Worm (Caenorhabditis elegans): ENCODE data around the gene oxi-1.
A peak's percentile ranks its signal among the peaks of the same experiment; 100 is the strongest.

The oxi-1 gene

DNA sequence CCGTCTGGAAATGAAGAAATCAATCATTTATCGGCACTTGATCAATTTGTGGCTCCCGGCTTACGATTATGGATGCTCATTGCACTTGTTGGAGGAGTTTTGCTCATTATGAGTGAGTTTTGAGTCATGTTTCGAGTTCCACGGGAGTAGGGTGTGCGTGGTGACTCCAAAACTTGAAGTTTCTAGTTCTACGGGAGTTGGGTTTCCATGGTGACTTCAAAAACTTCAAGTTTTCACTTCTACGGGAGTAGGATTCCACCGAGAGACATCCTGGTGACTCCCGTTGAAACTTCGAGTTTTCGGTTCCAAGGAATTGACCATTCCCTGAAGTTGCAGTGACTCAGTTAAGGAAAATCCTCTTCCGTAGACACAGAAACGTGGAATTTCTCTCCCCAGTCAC, 1.3 kb upstream of the oxi-1 start:
- TF ChIP-seq aly-1 (tag; optimal IDR thresholded peaks at IDR 0.05) = no peak
- TF ChIP-seq B0310.2 (tag; optimal IDR thresholded peaks at IDR 0.05) = peak; percentile 62
- no peak for TF ChIP-seq tra-4 (tag; optimal IDR thresholded peaks at IDR 0.05)
- TF ChIP-seq pes-1 (GFP tag; IDR thresholded peaks at IDR 0.05) = peak; percentile 80
- peak; percentile 12 for TF ChIP-seq ets-7 (tag; optimal IDR thresholded peaks at IDR 0.05)
- peak; percentile 33 for TF ChIP-seq hnd-1 (tag; optimal IDR thresholded peaks at IDR 0.05)
- TF ChIP-seq tbx-37 (GFP tag; conservative IDR thresholded peaks at IDR 0.05) = peak; percentile 60; the same call in 1 of the 2 replicates
- peak; percentile 59 for TF ChIP-seq ceh-13 (GFP tag; optimal IDR thresholded peaks at IDR 0.05)
- 0 out of 2 replicates have a peak, but pooled peaks have one; percentile 38 for TF ChIP-seq tbx-11 (GFP tag; IDR thresholded peaks at IDR 0.05)
- no peak for TF ChIP-seq hmbx-1 (tag; optimal IDR thresholded peaks at IDR 0.05)
- TF ChIP-seq ceh-36 (tag; optimal IDR thresholded peaks at IDR 0.05) = no peak
- no peak for TF ChIP-seq scrt-1 (GFP tag; IDR thresholded peaks at IDR 0.05)
- 0 out of 2 replicates have a peak, but pooled peaks have one; percentile 46 for TF ChIP-seq sea-1 (GFP tag; conservative IDR thresholded peaks at IDR 0.05)
- no peak for TF ChIP-seq ama-1 (optimal IDR thresholded peaks at IDR 0.05)
- no peak for TF ChIP-seq flt-1 (GFP tag; IDR thresholded peaks at IDR 0.05)
- TF ChIP-seq F13C5.2 (tag; optimal IDR thresholded peaks at IDR 0.05) = no peak
- no peak for TF ChIP-seq hmg-4 (GFP tag; optimal IDR thresholded peaks at IDR 0.05)

DNA sequence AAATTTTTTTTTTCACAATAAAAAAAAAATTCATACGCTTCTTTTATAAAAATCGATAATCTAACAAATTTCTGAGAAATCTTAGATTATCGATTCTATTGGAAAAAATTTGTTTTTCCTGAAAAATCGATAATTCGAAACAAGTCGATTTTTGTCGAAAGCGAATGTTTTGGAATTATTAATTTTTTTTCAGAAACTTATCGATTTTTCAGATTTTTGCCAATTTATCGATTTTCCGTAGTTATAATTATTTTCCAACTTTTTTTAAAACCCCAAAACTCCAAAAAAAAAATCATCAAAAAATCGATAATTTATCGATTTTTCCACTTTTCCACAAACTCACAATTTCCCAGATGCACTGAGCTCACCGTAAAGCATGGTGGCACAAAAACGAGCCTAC, 3.3 kb downstream of the oxi-1 start:
- TF ChIP-seq ets-7 (tag; optimal IDR thresholded peaks at IDR 0.05) = no peak
- no peak for TF ChIP-seq aly-1 (tag; optimal IDR thresholded peaks at IDR 0.05)
- TF ChIP-seq ceh-36 (tag; optimal IDR thresholded peaks at IDR 0.05) = no peak
- TF ChIP-seq ama-1 (optimal IDR thresholded peaks at IDR 0.05) = no peak
- TF ChIP-seq F13C5.2 (tag; optimal IDR thresholded peaks at IDR 0.05) = no peak
- TF ChIP-seq tbx-11 (GFP tag; IDR thresholded peaks at IDR 0.05) = no peak
- TF ChIP-seq hmbx-1 (tag; optimal IDR thresholded peaks at IDR 0.05) = no peak
- no peak for TF ChIP-seq hnd-1 (tag; optimal IDR thresholded peaks at IDR 0.05)
- no peak for TF ChIP-seq tra-4 (tag; optimal IDR thresholded peaks at IDR 0.05)
- TF ChIP-seq sea-1 (GFP tag; conservative IDR thresholded peaks at IDR 0.05) = no peak
- no peak for TF ChIP-seq ceh-13 (GFP tag; optimal IDR thresholded peaks at IDR 0.05)
- no peak for TF ChIP-seq scrt-1 (GFP tag; IDR thresholded peaks at IDR 0.05)
- TF ChIP-seq hmg-4 (GFP tag; optimal IDR thresholded peaks at IDR 0.05) = no peak
- no peak for TF ChIP-seq pes-1 (GFP tag; IDR thresholded peaks at IDR 0.05)
- TF ChIP-seq B0310.2 (tag; optimal IDR thresholded peaks at IDR 0.05) = no peak
- TF ChIP-seq tbx-37 (GFP tag; conservative IDR thresholded peaks at IDR 0.05) = no peak
- TF ChIP-seq flt-1 (GFP tag; IDR thresholded peaks at IDR 0.05) = no peak

DNA sequence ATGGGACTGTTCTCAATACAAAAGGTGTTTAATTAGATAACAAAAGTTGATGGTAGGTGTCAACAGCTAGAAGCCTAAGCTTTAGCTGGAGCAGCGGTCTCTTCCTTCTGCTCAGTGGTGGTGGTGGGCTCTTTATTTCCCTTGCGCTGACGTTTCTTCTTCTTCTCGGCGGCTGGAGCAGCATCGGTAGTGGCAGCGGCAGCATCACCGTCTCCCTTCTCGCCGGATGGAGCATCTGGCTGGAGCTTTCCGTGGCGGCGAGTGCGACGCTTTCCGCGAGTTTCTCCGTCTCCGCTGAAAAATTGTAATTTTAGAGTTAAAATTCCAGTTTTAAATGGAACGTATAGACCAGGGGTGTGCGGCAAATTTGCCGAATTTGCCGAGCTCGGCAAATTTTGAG, 9.0 kb downstream of the oxi-1 start:
- TF ChIP-seq sea-1 (GFP tag; conservative IDR thresholded peaks at IDR 0.05) (no peak), pes-1 (GFP tag; IDR thresholded peaks at IDR 0.05) (0 out of 2 replicates have a peak, but pooled peaks have one; percentile 12), F13C5.2 (tag; optimal IDR thresholded peaks at IDR 0.05) (no peak)

DNA sequence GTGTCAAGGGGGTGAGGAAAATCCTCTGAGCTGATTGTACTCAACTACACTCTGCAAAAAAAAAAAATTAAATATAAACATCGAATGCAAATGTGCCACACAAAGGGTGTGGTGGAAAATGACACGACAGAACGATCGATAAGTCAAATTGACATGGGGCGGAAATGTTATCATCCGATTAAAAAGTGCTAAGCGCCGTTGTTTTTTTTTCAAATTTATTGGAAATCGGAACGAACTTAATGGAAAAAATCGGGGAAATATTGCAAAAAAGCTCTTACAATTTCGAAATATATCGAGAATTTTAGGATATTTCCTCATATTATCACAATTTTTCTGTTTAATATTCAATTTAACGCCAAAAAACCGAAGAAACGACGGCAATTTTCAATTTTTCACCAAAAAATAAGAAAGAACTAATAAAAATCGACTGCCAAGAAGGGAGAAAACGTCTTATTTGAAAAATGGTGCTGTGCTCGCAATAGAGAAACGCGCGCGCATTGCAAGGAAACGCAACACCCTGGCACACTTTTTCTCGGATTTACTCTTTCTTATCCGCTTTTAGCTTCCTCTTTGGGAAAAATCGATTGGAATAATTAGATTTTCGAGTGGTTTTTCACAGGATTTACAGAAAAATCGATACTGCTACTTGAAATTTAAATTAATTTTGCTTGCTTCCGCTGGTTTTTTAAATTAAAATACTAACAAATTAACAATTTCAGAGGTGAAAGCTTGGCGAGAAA, 10.7 kb downstream of the oxi-1 start, which contains the start of the genes cey-4 and vps-50:
Gene cey-4 (minus strand): TSS at position 51 of the 740 bp plus-strand sequence.
Gene vps-50 (plus strand): TSS at position 541 of the 740 bp plus-strand sequence.
- TF ChIP-seq F13C5.2 (tag; optimal IDR thresholded peaks at IDR 0.05) = peak; percentile 61
- TF ChIP-seq ceh-13 (GFP tag; optimal IDR thresholded peaks at IDR 0.05) = no peak

DNA sequence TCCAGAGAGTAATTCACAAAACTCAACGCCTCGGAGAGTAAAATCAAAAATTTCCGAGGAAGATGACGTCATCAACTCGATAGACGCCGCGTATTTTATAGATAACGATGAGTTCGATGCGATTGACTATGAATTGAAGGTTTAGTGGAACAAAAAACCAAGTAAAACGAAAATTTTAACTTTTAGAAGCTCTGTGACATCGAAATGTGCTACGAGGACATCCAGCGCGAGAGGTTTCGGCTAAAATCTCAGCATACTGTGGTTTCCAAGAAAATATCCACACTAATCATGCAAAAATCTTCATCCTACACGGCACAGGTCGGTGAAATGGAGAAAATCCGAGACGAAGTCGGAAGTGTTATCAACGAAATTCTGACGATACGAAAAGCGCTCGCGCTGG, 11.5 kb downstream of the oxi-1 start:
- TF ChIP-seq pes-1 (GFP tag; IDR thresholded peaks at IDR 0.05) (no peak), sea-1 (GFP tag; conservative IDR thresholded peaks at IDR 0.05) (no peak), tbx-37 (GFP tag; conservative IDR thresholded peaks at IDR 0.05) (no peak), ets-7 (tag; optimal IDR thresholded peaks at IDR 0.05) (no peak), ama-1 (optimal IDR thresholded peaks at IDR 0.05) (no peak), hmg-4 (GFP tag; optimal IDR thresholded peaks at IDR 0.05) (no peak), B0310.2 (tag; optimal IDR thresholded peaks at IDR 0.05) (no peak), tra-4 (tag; optimal IDR thresholded peaks at IDR 0.05) (no peak), hnd-1 (tag; optimal IDR thresholded peaks at IDR 0.05) (no peak), scrt-1 (GFP tag; IDR thresholded peaks at IDR 0.05) (no peak), ceh-13 (GFP tag; optimal IDR thresholded peaks at IDR 0.05) (no peak), ceh-36 (tag; optimal IDR thresholded peaks at IDR 0.05) (no peak), aly-1 (tag; optimal IDR thresholded peaks at IDR 0.05) (no peak), hmbx-1 (tag; optimal IDR thresholded peaks at IDR 0.05) (no peak)

DNA sequence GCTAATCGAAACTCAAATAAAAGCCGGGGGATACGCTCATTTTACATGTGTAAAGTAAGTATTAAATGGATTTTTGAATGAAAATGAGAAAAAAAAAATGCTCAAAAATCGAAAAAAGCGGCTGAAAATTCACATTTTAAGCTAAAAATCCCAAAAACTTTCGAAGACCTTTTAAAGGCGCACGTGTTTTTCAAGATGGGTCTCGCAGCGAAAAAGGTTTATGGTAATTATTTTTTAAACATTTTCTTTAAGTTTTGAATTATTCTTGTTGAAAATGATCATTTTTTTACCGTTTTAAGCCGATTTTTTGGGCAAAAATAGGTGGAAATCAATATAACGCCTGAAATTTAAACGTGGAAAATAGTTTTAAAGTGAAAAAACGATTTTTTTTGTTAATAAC, 12.1 kb downstream of the oxi-1 start:
- no peak for TF ChIP-seq tbx-11 (GFP tag; IDR thresholded peaks at IDR 0.05)
- no peak for TF ChIP-seq ets-7 (tag; optimal IDR thresholded peaks at IDR 0.05)
- TF ChIP-seq aly-1 (tag; optimal IDR thresholded peaks at IDR 0.05) = no peak
- no peak for TF ChIP-seq tra-4 (tag; optimal IDR thresholded peaks at IDR 0.05)
- TF ChIP-seq flt-1 (GFP tag; IDR thresholded peaks at IDR 0.05) = no peak

DNA sequence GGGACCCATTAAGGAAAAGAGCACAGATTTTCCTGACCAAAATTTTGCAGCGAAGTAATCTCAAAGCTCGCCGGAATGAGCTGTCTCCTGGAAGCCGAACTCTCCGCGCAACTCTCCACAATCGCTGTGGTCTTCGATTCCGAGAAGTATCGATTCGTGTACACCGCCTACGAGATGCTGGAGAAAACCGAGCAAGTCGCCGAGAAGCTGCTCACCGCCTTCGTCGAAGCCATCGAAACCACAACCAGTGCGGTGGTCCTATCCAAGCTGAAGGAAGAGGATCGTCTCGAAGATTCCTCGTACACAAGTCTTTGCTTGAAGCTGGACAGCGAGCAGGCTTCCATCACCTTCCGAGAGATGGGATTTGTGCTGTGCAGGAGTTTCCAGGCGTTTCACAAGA, 12.7 kb downstream of the oxi-1 start:
- TF ChIP-seq sea-1 (GFP tag; conservative IDR thresholded peaks at IDR 0.05) (no peak), aly-1 (tag; optimal IDR thresholded peaks at IDR 0.05) (no peak), F13C5.2 (tag; optimal IDR thresholded peaks at IDR 0.05) (no peak), hmbx-1 (tag; optimal IDR thresholded peaks at IDR 0.05) (no peak), tra-4 (tag; optimal IDR thresholded peaks at IDR 0.05) (no peak), hmg-4 (GFP tag; optimal IDR thresholded peaks at IDR 0.05) (no peak)

DNA sequence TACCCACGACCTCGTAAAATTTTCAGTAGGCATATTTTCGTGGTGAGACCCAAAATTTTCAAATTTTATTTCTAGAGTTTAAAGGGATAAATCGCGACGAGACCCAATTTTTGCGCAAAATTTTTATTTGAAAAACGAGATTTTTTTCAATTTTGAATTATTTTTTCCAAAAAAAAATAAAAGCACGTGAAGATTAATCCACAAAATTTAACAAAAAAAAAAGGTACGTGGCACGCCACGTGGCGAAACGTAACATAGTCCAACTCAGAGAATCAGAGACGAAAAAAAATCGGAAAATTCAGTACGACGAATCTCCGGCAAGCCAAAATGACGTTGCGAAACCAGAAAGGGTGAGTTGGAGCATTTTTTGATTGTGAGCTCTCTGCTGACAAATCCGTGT, 17.0 kb downstream of the oxi-1 start, which contains the start of gene C44B9.2:
Gene C44B9.2 (plus strand): TSS at position 301 of the 400 bp plus-strand sequence.
- TF ChIP-seq F13C5.2 (tag; optimal IDR thresholded peaks at IDR 0.05) = no peak
- no peak for TF ChIP-seq ceh-36 (tag; optimal IDR thresholded peaks at IDR 0.05)

Measured in whole organism, early embryonic.